Worm (Caenorhabditis elegans): ENCODE data around the gene cdc-48.2.

ce11 chrII:8131413-8131966, 6.8 kb upstream of the cdc-48.2 start:
- TF ChIP-seq nhr-237 (tag; optimal IDR thresholded peaks at IDR 0.05) (no peak), zag-1 (tag; optimal IDR thresholded peaks at IDR 0.05) (no peak), sea-2 (GFP tag; optimal IDR thresholded peaks at IDR 0.05) (no peak), pqm-1 (tag; optimal IDR thresholded peaks at IDR 0.05) (no peak), tbx-2 (tag; optimal IDR thresholded peaks at IDR 0.05) (peak; percentile 53), unc-62 (GFP tag; optimal IDR thresholded peaks at IDR 0.05) (no peak), unc-39 (tag; optimal IDR thresholded peaks at IDR 0.05) (no peak)
